Worm (Caenorhabditis elegans): Measurements from ENCODE around the gene gldi-11.

Gene gldi-11

ce11 chrII:4941541-4942206 lies 3.9 kb downstream of the gldi-11 start, which contains the start of gene ZK546.19:
Gene ZK546.19 (plus strand): TSS chrII:4941726.
- TF ChIP-seq madf-5 (GFP tag; IDR thresholded peaks at IDR 0.05) (no peak), nhr-10 (tag; optimal IDR thresholded peaks at IDR 0.05) (peak; percentile 5), lsy-2 (tag; optimal IDR thresholded peaks at IDR 0.05) (peak in 1 of 2 experiments; percentile 38), nhr-11 (tag; optimal IDR thresholded peaks at IDR 0.05) (no peak), cey-2 (tag; optimal IDR thresholded peaks at IDR 0.05; ENCODE audit: borderline replicate concordance, insufficient read depth) (no peak), mes-2 (tag; optimal IDR thresholded peaks at IDR 0.05; ENCODE audit: poor library complexity, severe bottlenecking) (no peak), unc-39 (tag; optimal IDR thresholded peaks at IDR 0.05) (no peak), hlh-30 (tag; optimal IDR thresholded peaks at IDR 0.05; ENCODE audit: insufficient read depth) (peak; percentile 1), dpl-1 (GFP tag; optimal IDR thresholded peaks at IDR 0.05) (peak; percentile 2), ama-1 (optimal IDR thresholded peaks at IDR 0.05) (peak; percentile 27), nhr-25 (tag; optimal IDR thresholded peaks at IDR 0.05; ENCODE audit: borderline replicate concordance, insufficient read depth) (no peak), lin-15B (tag; optimal IDR thresholded peaks at IDR 0.05) (no peak), saeg-2 (GFP tag; IDR thresholded peaks at IDR 0.05) (no peak), spr-3 (GFP tag; optimal IDR thresholded peaks at IDR 0.05) (no peak), daf-16 (GFP tag; optimal IDR thresholded peaks at IDR 0.05) (peak in 1 of 2 experiments; percentile 39), daf-16 (tag; optimal IDR thresholded peaks at IDR 0.05) (peak; percentile 70), nhr-28 (tag; optimal IDR thresholded peaks at IDR 0.05) (peak; percentile 41), ZK546.5 (tag; optimal IDR thresholded peaks at IDR 0.05) (no peak), mep-1 (tag; optimal IDR thresholded peaks at IDR 0.05) (no peak), hif-1 (tag; optimal IDR thresholded peaks at IDR 0.05) (peak; percentile 41 to 99), ceh-20 (GFP tag; IDR thresholded peaks at IDR 0.05) (0 out of 2 replicates have a peak, but pooled peaks have one; percentile 39), php-3 (GFP tag; IDR thresholded peaks at IDR 0.05) (peak; percentile 68), nhr-76 (tag; optimal IDR thresholded peaks at IDR 0.05) (no peak), hlh-11 (tag; optimal IDR thresholded peaks at IDR 0.05) (peak; percentile 5), egl-43 (GFP tag; IDR thresholded peaks at IDR 0.05) (no peak), ces-1 (GFP tag; optimal IDR thresholded peaks at IDR 0.05) (no peak), dmd-9 (GFP tag; IDR thresholded peaks at IDR 0.05) (no peak), nhr-42 (GFP tag; IDR thresholded peaks at IDR 0.05) (no peak), F26F4.8 (GFP tag; conservative IDR thresholded peaks at IDR 0.05) (no peak), Y75B8A.6 (GFP tag; IDR thresholded peaks at IDR 0.05) (no peak), aha-1 (tag) (peak; percentile 100), fkh-10 (GFP tag; optimal IDR thresholded peaks at IDR 0.05) (no peak), T20F7.1 (GFP tag; optimal IDR thresholded peaks at IDR 0.05) (peak; percentile 21), ceh-62 (tag; optimal IDR thresholded peaks at IDR 0.05) (no peak), tra-1 (GFP tag; IDR thresholded peaks at IDR 0.05) (no peak), pqm-1 (tag; optimal IDR thresholded peaks at IDR 0.05) (peak; percentile 4)

- TF ChIP-seq lim-7 (GFP tag; IDR thresholded peaks at IDR 0.05): no peak
- no peak for TF ChIP-seq mxl-2 (GFP tag; conservative IDR thresholded peaks at IDR 0.05)
- TF ChIP-seq saeg-2 (GFP tag; IDR thresholded peaks at IDR 0.05): no peak
- no peak for TF ChIP-seq daf-16 (GFP tag; optimal IDR thresholded peaks at IDR 0.05)
- no peak for TF ChIP-seq daf-16 (tag; optimal IDR thresholded peaks at IDR 0.05)
- TF ChIP-seq egl-27 (tag; optimal IDR thresholded peaks at IDR 0.05): no peak
- TF ChIP-seq mdt-29 (GFP tag; IDR thresholded peaks at IDR 0.05): no peak
- TF ChIP-seq mes-2 (tag; optimal IDR thresholded peaks at IDR 0.05; ENCODE audit: poor library complexity, severe bottlenecking): no peak
- TF ChIP-seq dmd-6 (GFP tag; IDR thresholded peaks at IDR 0.05): no peak
- no peak for TF ChIP-seq ceh-32 (tag; optimal IDR thresholded peaks at IDR 0.05; ENCODE audit: poor library complexity)
- TF ChIP-seq dve-1 (tag; optimal IDR thresholded peaks at IDR 0.05; ENCODE audit: insufficient read depth): no peak
- TF ChIP-seq Y105C5A.15 (GFP tag; IDR thresholded peaks at IDR 0.05): no peak
- TF ChIP-seq T20F7.1 (GFP tag; optimal IDR thresholded peaks at IDR 0.05): no peak
- no peak for TF ChIP-seq lin-13 (GFP tag; optimal IDR thresholded peaks at IDR 0.05)
- TF ChIP-seq snpc-1.2 (GFP tag; IDR thresholded peaks at IDR 0.05): no peak
- TF ChIP-seq skn-1 (tag; optimal IDR thresholded peaks at IDR 0.05): no peak
- no peak for TF ChIP-seq hlh-30 (tag; optimal IDR thresholded peaks at IDR 0.05; ENCODE audit: insufficient read depth)
- TF ChIP-seq zfp-2 (tag; optimal IDR thresholded peaks at IDR 0.05): no peak
- TF ChIP-seq tra-1 (GFP tag; IDR thresholded peaks at IDR 0.05): no peak
- no peak for TF ChIP-seq nhr-41 (GFP tag; IDR thresholded peaks at IDR 0.05)
Observed at ce11 chrII:4941050-4941449, 4.5 kb downstream of the gldi-11 start, which contains the start of gene cblc-1. Gene cblc-1 (minus strand): TSS chrII:4941150.
